Fruit fly (Drosophila melanogaster): ENCODE measurements around the gene CG5885.
A peak's percentile ranks its signal among the peaks of the same experiment; 100 is the strongest.

The CG5885 gene

DNA sequence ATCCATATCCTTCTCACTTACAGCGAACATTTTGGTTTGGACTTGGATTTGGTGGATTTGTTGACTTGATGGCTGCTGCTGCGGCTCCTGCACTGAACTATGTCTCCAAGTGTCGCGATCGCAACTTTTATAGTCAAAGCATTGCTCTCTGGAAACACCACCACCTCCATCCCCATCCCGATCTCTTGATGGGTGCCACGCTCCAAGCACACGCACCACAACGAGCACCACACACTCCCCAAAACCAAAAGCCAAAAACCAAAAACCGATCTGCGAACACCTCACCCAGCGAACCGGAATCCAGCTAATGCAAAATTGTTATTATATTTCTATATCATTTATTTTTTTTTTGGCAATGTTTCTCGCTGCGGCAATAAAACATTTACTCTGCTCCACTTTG is 14.9 kb upstream of the CG5885 start, which contains the start of gene Cpr30F:
TSS of gene Cpr30F (minus strand) at position 101 of the 400 bp plus-strand sequence.
- TF ChIP-seq CG8319 (GFP tag; optimal IDR thresholded peaks at IDR 0.05) (no peak), ss (GFP tag; optimal IDR thresholded peaks at IDR 0.05) (no peak), CG7368 (GFP tag; optimal IDR thresholded peaks at IDR 0.05) (no peak), CG1621 (tag; optimal IDR thresholded peaks at IDR 0.05) (no peak), CG8632 (GFP tag; optimal IDR thresholded peaks at IDR 0.05) (no peak), net (GFP tag; optimal IDR thresholded peaks at IDR 0.05) (no peak), CG34406 (GFP tag; optimal IDR thresholded peaks at IDR 0.05) (no peak), CG9139 (GFP tag; optimal IDR thresholded peaks at IDR 0.05) (no peak), CG6163 (GFP tag; IDR thresholded peaks at IDR 0.05) (no peak), Sox14 (GFP tag; optimal IDR thresholded peaks at IDR 0.05) (no peak), CG6792 (GFP tag; optimal IDR thresholded peaks at IDR 0.05) (no peak), CG6276 (GFP tag; optimal IDR thresholded peaks at IDR 0.05) (no peak), esn (GFP tag; optimal IDR thresholded peaks at IDR 0.05) (no peak), fkh (GFP tag; optimal IDR thresholded peaks at IDR 0.05) (no peak), acj6 (GFP tag; optimal IDR thresholded peaks at IDR 0.05) (no peak), pdm3 (GFP tag; optimal IDR thresholded peaks at IDR 0.05) (no peak), CG4318 (GFP tag; optimal IDR thresholded peaks at IDR 0.05) (no peak), Blimp-1 (GFP tag; optimal IDR thresholded peaks at IDR 0.05) (no peak), Gug (GFP tag; IDR thresholded peaks at IDR 0.05) (no peak)

DNA sequence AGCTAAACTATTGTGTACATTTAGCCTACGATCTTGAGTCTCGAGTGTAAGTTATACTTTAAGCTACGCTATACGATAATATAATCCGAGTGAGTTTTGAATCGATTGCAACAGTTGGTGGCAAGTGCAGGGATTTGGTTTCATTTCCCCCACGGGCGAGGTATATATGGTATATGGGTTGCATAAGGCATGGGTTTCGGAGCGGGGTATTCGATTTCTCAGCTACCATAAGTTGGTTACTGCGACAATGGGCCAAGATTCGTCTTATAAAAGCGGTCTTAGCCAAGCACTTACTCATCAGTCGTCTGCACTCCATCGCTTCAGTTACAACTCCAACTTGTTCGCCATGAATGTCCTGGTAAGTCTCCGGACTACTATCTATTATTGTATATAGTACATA is 12.2 kb upstream of the CG5885 start, which contains the start of gene CG42367:
TSS of gene CG42367 (plus strand) at position 301 of the 400 bp plus-strand sequence.
- TF ChIP-seq dac (GFP tag; optimal IDR thresholded peaks at IDR 0.05) = no peak
- TF ChIP-seq Blimp-1 (GFP tag; optimal IDR thresholded peaks at IDR 0.05) = no peak
- TF ChIP-seq CG3919 (GFP tag; optimal IDR thresholded peaks at IDR 0.05) = no peak
- no peak for TF ChIP-seq CG6808 (GFP tag; optimal IDR thresholded peaks at IDR 0.05)
- no peak for TF ChIP-seq CG16779 (tag; optimal IDR thresholded peaks at IDR 0.05)
- TF ChIP-seq Lpt (GFP tag; optimal IDR thresholded peaks at IDR 0.05) = no peak
- TF ChIP-seq CG11762 (GFP tag; optimal IDR thresholded peaks at IDR 0.05; ENCODE audit: insufficient read depth) = no peak
- TF ChIP-seq dsx (GFP tag; optimal IDR thresholded peaks at IDR 0.05; ENCODE audit: poor library complexity, severe bottlenecking) = no peak
- no peak for TF ChIP-seq CG8119 (GFP tag; IDR thresholded peaks at IDR 0.05)
- TF ChIP-seq CG1621 (tag; optimal IDR thresholded peaks at IDR 0.05) = no peak
- no peak for TF ChIP-seq fd59A (GFP tag; optimal IDR thresholded peaks at IDR 0.05)

DNA sequence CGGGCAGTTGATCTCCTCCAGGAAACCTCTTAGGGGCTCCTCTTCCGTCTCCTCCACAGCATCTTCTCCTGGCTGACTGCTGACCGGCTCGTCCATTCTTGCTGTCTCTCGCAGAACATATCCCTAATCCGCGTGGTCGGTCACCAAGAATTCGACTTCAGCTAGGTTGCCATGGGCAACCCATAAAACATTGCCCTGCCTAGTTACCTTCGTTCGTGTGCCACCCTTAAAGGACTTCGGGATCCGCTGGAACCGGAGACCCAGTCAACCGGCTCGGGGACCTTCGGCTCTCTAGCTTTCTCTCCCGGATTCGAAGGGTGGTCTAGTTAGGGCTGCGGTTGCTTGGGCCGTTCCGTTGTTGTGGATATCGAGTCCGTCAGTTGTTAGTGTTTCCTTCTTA is 6.6 kb upstream of the CG5885 start, which contains the start of the genes TbCMF46 and CG42366:
TSS of gene TbCMF46 (minus strand) at position 101 of the 400 bp plus-strand sequence.
TSS of gene CG42366 (plus strand) at position 397 of the 400 bp plus-strand sequence.
- no peak for TF ChIP-seq CG3919 (GFP tag; optimal IDR thresholded peaks at IDR 0.05)
- no peak for TF ChIP-seq CG11902 (GFP tag; optimal IDR thresholded peaks at IDR 0.05)
- no peak for TF ChIP-seq CG11294 (GFP tag; IDR thresholded peaks at IDR 0.05)
- no peak for TF ChIP-seq dac (GFP tag; optimal IDR thresholded peaks at IDR 0.05)
- no peak for TF ChIP-seq Lpt (GFP tag; optimal IDR thresholded peaks at IDR 0.05)

DNA sequence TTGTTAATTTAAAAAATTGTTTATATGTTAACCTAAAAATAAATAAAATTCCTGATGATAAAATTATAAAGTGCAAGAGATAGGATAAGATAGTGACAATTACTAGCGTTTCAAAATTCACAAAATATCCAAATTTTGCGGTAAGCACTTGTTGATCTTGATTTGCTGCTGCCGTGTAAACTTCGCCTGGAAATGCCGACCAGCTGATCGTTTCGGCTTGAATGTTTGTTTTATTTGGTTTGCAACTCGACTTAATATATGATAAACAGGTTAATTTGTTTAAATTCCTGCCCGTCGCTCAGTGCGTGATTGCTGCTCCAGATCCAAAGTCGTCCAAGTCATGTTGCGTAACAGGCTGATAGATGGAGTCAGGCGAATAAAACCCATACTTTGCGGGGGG is 3.3 kb upstream of the CG5885 start, which contains the start of gene CG4592:
TSS of gene CG4592 (plus strand) at position 233 of the 400 bp plus-strand sequence.
- TF ChIP-seq svp (GFP tag) = peak; percentile 84
- peak; percentile 73 for TF ChIP-seq CG8119 (GFP tag; IDR thresholded peaks at IDR 0.05)
- no peak for TF ChIP-seq Eip78C (GFP tag)
- TF ChIP-seq OdsH (GFP tag; optimal IDR thresholded peaks at IDR 0.05) = no peak
- TF ChIP-seq CG3919 (GFP tag; optimal IDR thresholded peaks at IDR 0.05) = peak; percentile 82
- TF ChIP-seq CG4318 (GFP tag; optimal IDR thresholded peaks at IDR 0.05) = peak; percentile 28
- peak; percentile 13; the same call in 1 of the 2 replicates for TF ChIP-seq CG11294 (GFP tag; IDR thresholded peaks at IDR 0.05)
- TF ChIP-seq CG10669 (GFP tag; optimal IDR thresholded peaks at IDR 0.05) = no peak
- peak; percentile 63 for TF ChIP-seq dsx (GFP tag; optimal IDR thresholded peaks at IDR 0.05; ENCODE audit: poor library complexity, severe bottlenecking)
- TF ChIP-seq net (GFP tag; optimal IDR thresholded peaks at IDR 0.05) = peak; percentile 77
- peak; percentile 8 for TF ChIP-seq CG11902 (GFP tag; optimal IDR thresholded peaks at IDR 0.05)
- TF ChIP-seq Smox (GFP tag; optimal IDR thresholded peaks at IDR 0.05) = peak; percentile 81
- no peak for TF ChIP-seq dac (GFP tag; optimal IDR thresholded peaks at IDR 0.05)
- peak; percentile 36 for TF ChIP-seq Blimp-1 (GFP tag; optimal IDR thresholded peaks at IDR 0.05)
- peak; percentile 60 for TF ChIP-seq CG6276 (GFP tag; optimal IDR thresholded peaks at IDR 0.05)
- TF ChIP-seq Hr4 (GFP tag; optimal IDR thresholded peaks at IDR 0.05) = peak; percentile 78
- TF ChIP-seq CG31627 (GFP tag; optimal IDR thresholded peaks at IDR 0.05) = peak; percentile 70
- peak; percentile 74 for TF ChIP-seq Hr39 (GFP tag; optimal IDR thresholded peaks at IDR 0.05)
- no peak for TF ChIP-seq Hr38 (GFP tag; optimal IDR thresholded peaks at IDR 0.05)
- peak; percentile 55 for TF ChIP-seq CG9139 (GFP tag; optimal IDR thresholded peaks at IDR 0.05)
- peak; percentile 76 for TF ChIP-seq topi (GFP tag; optimal IDR thresholded peaks at IDR 0.05)
- TF ChIP-seq pdm3 (GFP tag; optimal IDR thresholded peaks at IDR 0.05) = no peak
- TF ChIP-seq CG15336 (GFP tag; IDR thresholded peaks at IDR 0.05) = peak; percentile 83
- peak in 1 of 2 experiments; percentile 68 for TF ChIP-seq salr (GFP tag; optimal IDR thresholded peaks at IDR 0.05)
- TF ChIP-seq Eip75B (GFP tag; optimal IDR thresholded peaks at IDR 0.05) = peak; percentile 83
- peak; percentile 69 for TF ChIP-seq cyc (GFP tag; optimal IDR thresholded peaks at IDR 0.05)

Data from whole organism, prepupa.